Fruit fly (Drosophila melanogaster): ENCODE results near the gene tefu.

The tefu gene

DNA sequence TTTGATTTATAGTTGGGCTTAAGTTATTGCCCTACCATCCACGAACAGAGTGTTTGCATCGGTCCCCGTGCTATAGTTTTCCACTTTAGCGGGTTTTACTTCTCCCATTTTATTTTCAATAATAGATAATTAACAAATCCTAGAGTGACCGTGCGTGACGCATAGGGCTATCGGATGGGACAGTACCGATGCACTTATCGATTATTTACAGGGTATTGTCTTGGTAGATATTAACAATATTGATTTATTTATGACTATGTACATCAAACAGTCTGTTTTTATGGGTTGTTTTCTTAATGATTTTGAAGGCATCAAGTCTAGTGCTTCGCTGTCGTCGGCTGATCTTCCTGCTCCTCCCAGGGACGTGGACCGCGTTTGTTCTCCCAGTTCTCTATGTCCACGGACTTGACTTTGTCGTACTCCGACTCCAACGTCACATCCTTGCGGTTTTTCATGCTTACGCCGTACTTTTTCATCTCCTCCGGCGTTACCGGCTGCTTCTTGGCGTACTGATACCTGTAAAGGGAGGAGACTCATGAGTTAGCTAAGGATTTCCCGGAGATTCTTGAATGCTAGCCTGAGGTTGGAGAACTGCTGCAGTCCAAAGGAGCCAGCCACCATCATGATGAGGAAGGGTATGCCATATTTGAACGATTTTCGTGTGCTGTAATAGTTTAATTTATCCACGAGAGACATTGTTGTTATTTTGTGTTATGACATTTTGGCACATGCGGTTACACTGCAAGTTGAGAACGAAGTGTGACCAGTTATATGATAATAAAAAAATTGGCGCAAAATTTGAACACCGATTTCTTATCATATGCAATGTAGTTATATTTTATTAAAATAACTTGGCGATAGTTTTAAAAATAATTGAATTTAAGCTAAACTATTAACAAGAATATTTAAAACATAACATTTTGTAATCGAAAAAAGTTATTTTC is 36.2 kb upstream of the tefu start, which contains the start of the genes MRG15 and Tm1:
Gene MRG15, minus strand, starts transcription at position 184 of the 944 bp plus-strand sequence.
Gene Tm1, plus strand, starts transcription at position 295 of the 944 bp plus-strand sequence.
- TF ChIP-seq CG17801 (GFP tag; optimal IDR thresholded peaks at IDR 0.05; ENCODE audit: partially characterized antibody), result no peak

- peak; percentile 99 for TF ChIP-seq CG17801 (GFP tag; optimal IDR thresholded peaks at IDR 0.05; ENCODE audit: partially characterized antibody)
These were observed 33.2 kb upstream of the tefu start, which contains the start of the genes Cp190 and CG4338 for dm6 chr3R:15275158-15275623. Cp190 (minus strand) TSS chr3R:15275241. CG4338 (plus strand) TSS chr3R:15275522.

DNA sequence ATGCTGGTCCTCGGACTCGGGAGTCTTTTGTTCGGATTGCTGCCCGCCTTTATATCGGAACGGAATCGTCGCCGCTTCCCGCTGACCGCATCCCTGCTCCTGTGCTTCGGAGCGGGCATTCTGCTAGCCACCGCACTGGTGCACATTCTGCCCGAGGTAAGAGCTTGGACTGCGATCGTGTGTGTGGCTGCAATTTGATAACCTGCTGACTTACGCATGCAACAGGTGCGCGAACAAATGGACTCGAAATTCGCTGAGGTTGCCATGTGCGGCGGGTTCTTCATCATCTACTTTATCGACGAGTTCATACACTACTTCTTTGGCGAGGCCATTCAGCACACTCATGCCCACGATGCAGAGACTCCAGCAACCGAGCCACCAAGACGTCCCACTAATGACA is 26.8 kb upstream of the tefu start:
- no peak for TF ChIP-seq CG17801 (GFP tag; optimal IDR thresholded peaks at IDR 0.05; ENCODE audit: partially characterized antibody)

DNA sequence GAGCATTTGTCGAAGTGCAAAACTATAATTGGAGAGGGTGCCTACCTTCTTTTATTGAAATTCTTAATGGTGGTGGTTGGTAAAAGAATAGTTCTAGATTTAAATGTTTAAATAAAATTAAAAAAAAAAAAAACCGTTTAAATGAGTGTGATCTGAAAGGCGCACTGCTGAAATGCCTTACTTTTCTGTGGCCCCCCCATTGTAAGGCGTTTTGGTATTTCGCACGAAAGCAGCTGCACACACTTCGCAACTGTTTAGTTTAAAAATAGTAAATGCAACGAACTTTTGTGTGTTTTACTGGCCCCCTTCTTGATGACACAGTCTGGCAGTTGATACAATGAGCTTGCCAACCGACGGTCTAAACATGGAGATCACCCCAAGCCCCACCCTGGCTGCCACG is 26.4 kb upstream of the tefu start, which contains the start of the genes CG14864 and Zip88E:
Gene CG14864, minus strand, starts transcription at position 113 of the 400 bp plus-strand sequence.
Gene Zip88E, plus strand, starts transcription at position 237 of the 400 bp plus-strand sequence.
- TF ChIP-seq CG17801 (GFP tag; optimal IDR thresholded peaks at IDR 0.05; ENCODE audit: partially characterized antibody), result peak; percentile 21

- peak; percentile 54 for TF ChIP-seq CG17801 (GFP tag; optimal IDR thresholded peaks at IDR 0.05; ENCODE audit: partially characterized antibody)
These were observed 23.5 kb upstream of the tefu start, which contains the start of gene ATPsynO for dm6 chr3R:15265406-15266040. ATPsynO (plus strand) TSS chr3R:15265591.

DNA sequence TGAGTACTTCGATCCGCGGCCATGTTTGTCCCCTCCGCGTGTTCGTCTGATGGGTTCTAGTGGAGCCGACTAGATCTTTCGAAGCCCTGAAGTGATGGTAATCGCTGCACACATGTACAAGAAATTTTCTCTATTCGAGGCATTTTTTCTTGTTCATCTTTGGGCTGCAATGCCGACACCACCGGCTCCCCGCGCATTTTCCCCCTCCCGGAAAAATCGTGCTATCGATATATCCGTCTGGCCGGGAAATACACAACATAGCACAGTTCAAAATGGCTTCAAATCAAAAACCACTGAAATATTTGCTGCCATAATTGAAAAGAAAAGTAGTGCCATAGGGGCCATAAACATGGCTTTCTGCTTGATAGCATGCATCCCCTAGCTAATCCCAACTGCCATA is 21.9 kb upstream of the tefu start:
- TF ChIP-seq CG17801 (GFP tag; optimal IDR thresholded peaks at IDR 0.05; ENCODE audit: partially characterized antibody), result no peak

- TF ChIP-seq CG17801 (GFP tag; optimal IDR thresholded peaks at IDR 0.05; ENCODE audit: partially characterized antibody), result peak; percentile 38
These were observed 21.0 kb upstream of the tefu start, which contains the start of the genes eIF2gamma and Set for dm6 chr3R:15262710-15263672. eIF2gamma (minus strand) TSS chr3R:15263458. Set (plus strand) TSS chr3R:15263552.

dm6 chr3R:15250454-15250853 is 8.4 kb upstream of the tefu start:
- TF ChIP-seq CG17801 (GFP tag; optimal IDR thresholded peaks at IDR 0.05; ENCODE audit: partially characterized antibody), result no peak

DNA sequence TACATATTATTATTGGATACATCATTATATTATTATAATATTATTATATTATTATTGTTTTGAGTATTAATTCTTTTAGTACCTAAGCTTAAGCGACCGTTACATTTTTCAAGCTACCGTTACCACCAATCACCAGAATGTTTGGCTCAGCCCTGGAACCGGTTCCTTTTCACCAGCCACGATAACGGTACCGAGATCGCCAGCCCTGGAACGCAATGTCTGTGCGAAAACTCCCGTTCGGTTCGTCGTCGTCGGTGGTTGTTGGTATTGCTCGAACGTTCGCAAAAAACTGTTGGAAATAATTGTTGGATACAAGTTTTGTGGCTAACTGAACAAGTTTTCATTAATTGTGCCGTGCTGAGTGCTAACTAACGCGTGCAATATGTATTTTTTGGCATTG is 7.7 kb upstream of the tefu start, which contains the start of gene CG42404:
Gene CG42404, plus strand, starts transcription at position 360 of the 400 bp plus-strand sequence.
- TF ChIP-seq CG17801 (GFP tag; optimal IDR thresholded peaks at IDR 0.05; ENCODE audit: partially characterized antibody), result no peak

DNA sequence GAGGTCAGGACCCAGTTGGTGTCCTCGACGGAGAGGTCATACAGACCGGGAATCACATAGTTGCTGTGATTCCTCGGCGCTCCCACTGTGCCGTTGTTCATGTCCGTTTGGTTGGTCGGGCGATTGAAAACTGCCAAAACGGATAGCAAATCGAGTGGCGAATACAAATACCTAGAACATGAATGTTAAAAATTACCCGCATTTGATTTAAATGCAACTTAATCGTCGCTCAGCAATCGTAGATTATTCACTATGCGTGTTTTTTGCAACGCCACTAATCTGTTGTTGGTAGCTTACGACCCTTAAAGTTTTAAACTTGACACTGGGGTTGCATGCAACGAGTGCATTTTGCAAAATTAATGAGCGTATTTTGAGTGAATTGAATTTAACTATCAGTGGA is 7.0 kb upstream of the tefu start, which contains the start of gene Amt:
Gene Amt, minus strand, starts transcription at position 101 of the 400 bp plus-strand sequence.
- no peak for TF ChIP-seq CG17801 (GFP tag; optimal IDR thresholded peaks at IDR 0.05; ENCODE audit: partially characterized antibody)

- no peak for TF ChIP-seq CG17801 (GFP tag; optimal IDR thresholded peaks at IDR 0.05; ENCODE audit: partially characterized antibody)
These were observed 4.6 kb upstream of the tefu start for dm6 chr3R:15246601-15247000.

- no peak for TF ChIP-seq CG17801 (GFP tag; optimal IDR thresholded peaks at IDR 0.05; ENCODE audit: partially characterized antibody)
These were observed 1.4 kb upstream of the tefu start for dm6 chr3R:15243452-15243851.

- no peak for TF ChIP-seq CG17801 (GFP tag; optimal IDR thresholded peaks at IDR 0.05; ENCODE audit: partially characterized antibody)
These were observed 965 bp upstream of the tefu start for dm6 chr3R:15243046-15243356.

dm6 chr3R:15231635-15232138 is 10.3 kb downstream of the tefu start:
- TF ChIP-seq CG17801 (GFP tag; optimal IDR thresholded peaks at IDR 0.05; ENCODE audit: partially characterized antibody), result no peak
